Worm (Caenorhabditis elegans) whole organism, L1 larva: ENCODE results near the gene ZC317.6.
A peak's percentile ranks its signal among the peaks of the same experiment; 100 is the strongest.
"Not testable (repeated sequence)": the region's sequence is repeated elsewhere in the genome, so short reads cannot be mapped to it uniquely, and the experiment has no call there.

Source experiments
- C04F5.9 ChIP-seq: sonication (generic microtip); optimal IDR thresholded peaks from 2 replicates; lab custom pipeline; 2016; ENCODE audit warnings: missing genetic modification characterization, missing compliant biosample characterization
- C34B4.2 ChIP-seq: sonication (generic microtip); optimal IDR thresholded peaks from 2 replicates; lab custom pipeline; 2017; ENCODE audit warnings: mild to moderate bottlenecking, missing genetic modification characterization, missing compliant biosample characterization
- F16B12.6 ChIP-seq: fragments of 150-350 bp; optimal IDR thresholded peaks from 2 replicates; lab custom pipeline; 2014; ENCODE audit warnings: missing biosample characterization, missing genetic modification characterization
- Y116A8C.19 ChIP-seq: sonication (generic microtip); optimal IDR thresholded peaks from 2 replicates; lab custom pipeline; 2016; ENCODE audit warnings: missing compliant biosample characterization, missing genetic modification characterization, borderline replicate concordance
- alr-1 ChIP-seq: fragments of 200-800 bp; sonication (Bioruptor generic); optimal IDR thresholded peaks from 2 replicates; lab custom pipeline; 2018; ENCODE audit warnings: borderline replicate concordance, mild to moderate bottlenecking, missing genetic modification characterization, missing compliant biosample characterization
- aly-2 ChIP-seq: fragments of 150-350 bp; optimal IDR thresholded peaks from 2 replicates; lab custom pipeline; 2014; ENCODE audit warnings: missing biosample characterization, missing genetic modification characterization
- ces-1 ChIP-seq: fragments of 150-350 bp; optimal IDR thresholded peaks from 2 replicates; lab custom pipeline; 2014; ENCODE audit warnings: missing biosample characterization, missing genetic modification reagents, missing genetic modification characterization
- dpl-1 ChIP-seq, 3 experiments: fragments of 150-350 bp in 2 of 3; sonication (generic microtip) in 1 of 3; optimal IDR thresholded peaks; 2 replicates each; lab custom pipeline; 2014 to 2017; ENCODE audit warnings: missing biosample characterization in 3 of 3, missing genetic modification characterization in 3 of 3, missing genetic modification reagents in 3 of 3
- efl-1 ChIP-seq, 4 experiments: fragments of 150-350 bp; optimal IDR thresholded peaks in 3 of 4; peaks in 1 of 4; 1 replicate in 1 of 4; 2 replicates in 3 of 4; lab custom pipeline; 2014; ENCODE audit warnings: missing biosample characterization in 2 of 4, missing genetic modification characterization in 2 of 4, missing genetic modification reagents in 2 of 4
- egl-27 ChIP-seq, 2 experiments: fragments of 150-350 bp in 1 of 2; sonication (generic microtip); optimal IDR thresholded peaks; 3 replicates each; lab custom pipeline; 2017 to 2018; ENCODE audit warnings: missing biosample characterization in 2 of 2, missing genetic modification characterization in 2 of 2, missing genetic modification reagents in 2 of 2
- elt-2 ChIP-seq: sonication (generic microtip); optimal IDR thresholded peaks from 2 replicates; lab custom pipeline; 2016; ENCODE audit warnings: missing genetic modification characterization, mild to moderate bottlenecking, inconsistent platforms, missing compliant biosample characterization, missing genetic modification reagents
- elt-3 ChIP-seq, 6 experiments: fragments of 150-350 bp in 1 of 6; sonication (generic microtip); optimal IDR thresholded peaks; 2 replicates each; lab custom pipeline; 2017 to 2018; ENCODE audit warnings: missing biosample characterization in 6 of 6, missing genetic modification characterization in 6 of 6, inconsistent platforms in 1 of 6
- fkh-10 ChIP-seq: sonication (generic microtip); optimal IDR thresholded peaks from 2 replicates; lab custom pipeline; 2017; ENCODE audit warnings: missing biosample characterization, missing genetic modification reagents, missing genetic modification characterization
- irx-1 ChIP-seq: sonication (generic microtip); optimal IDR thresholded peaks from 2 replicates; lab custom pipeline; 2016; ENCODE audit warnings: missing genetic modification characterization, missing compliant biosample characterization
- lin-35 ChIP-seq, 2 experiments: fragments of 150-350 bp; optimal IDR thresholded peaks; 2 replicates each; lab custom pipeline; 2014; ENCODE audit warnings: missing biosample characterization in 2 of 2, missing genetic modification characterization in 2 of 2, missing genetic modification reagents in 2 of 2
- lin-39 ChIP-seq: fragments of 150-350 bp; optimal IDR thresholded peaks from 2 replicates; lab custom pipeline; 2014; ENCODE audit warnings: missing biosample characterization, missing genetic modification reagents, missing genetic modification characterization
- lsy-2 ChIP-seq, 2 experiments: fragments of 150-350 bp; optimal IDR thresholded peaks; 2 replicates each; lab custom pipeline; 2014; ENCODE audit warnings: missing biosample characterization in 2 of 2, missing genetic modification characterization in 2 of 2
- mab-9 ChIP-seq: fragments of 200-800 bp; sonication (Bioruptor generic); IDR thresholded peaks from 2 replicates; pipeline ENCODE4 v1.3.6; 2022; ENCODE audit warnings: missing genetic modification reagents, missing genetic modification characterization, missing compliant biosample characterization
- mep-1 ChIP-seq: fragments of 150-350 bp; optimal IDR thresholded peaks from 2 replicates; lab custom pipeline; 2014; ENCODE audit warnings: missing biosample characterization, missing genetic modification characterization
- nhr-19 ChIP-seq: fragments of 200-800 bp; sonication (Bioruptor generic); conservative IDR thresholded peaks from 2 replicates; pipeline ENCODE4 v1.3.6; 2022; ENCODE audit warnings: missing genetic modification characterization, missing compliant biosample characterization
- nhr-20 ChIP-seq: sonication (generic microtip); optimal IDR thresholded peaks from 2 replicates; lab custom pipeline; 2016; ENCODE audit warnings: mild to moderate bottlenecking, missing genetic modification characterization, missing compliant biosample characterization
- nhr-237 ChIP-seq: fragments of 150-350 bp; optimal IDR thresholded peaks from 2 replicates; lab custom pipeline; 2014; ENCODE audit warnings: missing biosample characterization, missing genetic modification characterization
- nhr-47 ChIP-seq: sonication (generic microtip); optimal IDR thresholded peaks from 2 replicates; lab custom pipeline; 2016; ENCODE audit warnings: mild to moderate bottlenecking, missing genetic modification characterization, moderate library complexity, missing compliant biosample characterization
- nhr-71 ChIP-seq: sonication (generic microtip); optimal IDR thresholded peaks from 2 replicates; lab custom pipeline; 2016; ENCODE audit warnings: mild to moderate bottlenecking, missing genetic modification characterization, moderate library complexity, missing compliant biosample characterization
- nhr-76 ChIP-seq: sonication (generic microtip); optimal IDR thresholded peaks from 2 replicates; lab custom pipeline; 2017; ENCODE audit warnings: missing biosample characterization, missing genetic modification characterization
- nhr-77 ChIP-seq: fragments of 150-350 bp; optimal IDR thresholded peaks from 2 replicates; lab custom pipeline; 2014; ENCODE audit warnings: missing biosample characterization, missing genetic modification characterization
- pqm-1 ChIP-seq: sonication (generic microtip); optimal IDR thresholded peaks from 3 replicates; lab custom pipeline; 2017; ENCODE audit warnings: missing biosample characterization, missing genetic modification characterization
- rnt-1 ChIP-seq: sonication (generic microtip); optimal IDR thresholded peaks from 2 replicates; lab custom pipeline; 2016; ENCODE audit warnings: mild to moderate bottlenecking, missing genetic modification characterization, moderate library complexity, missing compliant biosample characterization
- snu-23 ChIP-seq: sonication (generic microtip); optimal IDR thresholded peaks from 2 replicates; lab custom pipeline; 2016; ENCODE audit warnings: missing genetic modification characterization, missing compliant biosample characterization
- tbx-2 ChIP-seq: sonication (generic microtip); optimal IDR thresholded peaks from 2 replicates; lab custom pipeline; 2016; ENCODE audit warnings: missing genetic modification characterization, missing compliant biosample characterization
- tlp-1 ChIP-seq: fragments of 150-350 bp; optimal IDR thresholded peaks from 2 replicates; lab custom pipeline; 2014; ENCODE audit warnings: missing biosample characterization, missing genetic modification characterization
- unc-62 ChIP-seq: fragments of 150-350 bp; optimal IDR thresholded peaks from 2 replicates; lab custom pipeline; 2014; ENCODE audit warnings: missing biosample characterization, missing genetic modification reagents, missing genetic modification characterization

ZC317.6 gene

DNA sequence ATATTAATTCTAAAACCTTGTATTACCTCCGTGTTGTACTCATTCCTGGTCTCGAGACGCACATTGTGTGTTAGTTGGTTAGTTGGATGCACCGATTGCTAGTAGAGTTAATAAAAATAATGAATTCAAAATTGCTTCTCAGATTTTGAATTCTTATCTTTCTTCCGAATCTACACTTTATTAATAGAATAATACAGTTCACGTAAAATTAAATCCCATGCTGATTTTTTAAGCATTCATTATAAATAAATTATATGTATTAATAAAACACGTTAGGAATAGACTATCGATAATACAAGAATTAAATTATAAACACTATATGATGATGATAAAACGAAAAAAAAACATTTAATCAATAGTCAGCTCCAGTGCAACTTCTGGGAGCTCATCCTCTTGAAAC is at the start of gene ZC317.6:
Gene ZC317.6, minus strand, starts transcription at position 101 of the 400 bp plus-strand sequence.
- TF ChIP-seq C34B4.2 (tag; lab: Kevin White, UChicago); nhr-20; tlp-1 (tag; lab: Kevin White, UChicago): not testable (repeated sequence)

DNA sequence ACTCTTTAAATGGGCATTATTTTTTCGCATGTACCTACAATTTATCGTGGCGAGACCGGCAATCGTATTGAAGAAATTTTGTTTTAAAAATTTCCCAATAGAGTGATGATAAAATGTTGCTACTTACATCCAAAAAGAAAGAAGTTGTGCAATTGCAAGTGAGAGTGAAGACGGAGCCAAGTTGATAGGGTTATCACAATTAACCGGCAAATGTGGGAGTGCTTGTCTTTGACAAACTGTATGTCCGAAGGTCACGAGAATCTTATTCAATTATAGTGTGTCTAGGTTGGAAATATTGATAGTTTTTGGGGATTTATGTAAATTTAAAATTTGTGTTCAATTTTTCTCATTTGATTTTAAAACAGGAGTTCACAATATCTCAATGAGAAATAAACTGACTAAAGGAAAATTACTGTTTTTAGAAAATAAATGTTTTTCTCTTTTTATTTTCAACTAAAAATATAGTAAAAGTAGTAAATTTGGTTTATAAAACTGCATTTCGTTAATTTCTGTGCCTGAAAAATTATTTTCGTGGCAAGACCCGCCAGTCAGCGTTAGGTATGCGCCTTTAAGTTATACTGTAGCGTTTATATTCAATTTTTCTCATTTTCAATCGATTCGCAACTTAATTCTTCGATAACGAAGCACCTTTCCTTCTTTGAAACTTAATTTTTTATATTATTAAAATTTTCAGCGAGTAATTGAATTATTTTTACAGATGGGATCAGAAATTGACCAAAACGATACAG is 45.4 kb upstream of the ZC317.6 start, which contains the start of the genes hpo-15 and mms-19:
Gene hpo-15, minus strand, starts transcription at position 201 of the 749 bp plus-strand sequence.
Gene mms-19, plus strand, starts transcription at position 719 of the 749 bp plus-strand sequence.
- TF ChIP-seq ces-1 (GFP tag; lab: Kevin White, UChicago) = no peak
- peak in 1 of 2 experiments; percentile 1 for TF ChIP-seq lin-35 (GFP tag; optimal IDR thresholded peaks at IDR 0.05; lab: Kevin White, UChicago)
- no peak for TF ChIP-seq snu-23 (GFP tag; lab: Kevin White, UChicago)
- TF ChIP-seq mab-9 (GFP tag; lab: Robert Waterston, UW) = no peak
- TF ChIP-seq elt-3 (tag; optimal IDR thresholded peaks at IDR 0.05; lab: Kevin White, UChicago) = no peak
- no peak for TF ChIP-seq alr-1 (tag; lab: Kevin White, UChicago)
- TF ChIP-seq egl-27 (tag; optimal IDR thresholded peaks at IDR 0.05; lab: Kevin White, UChicago) = no peak
- TF ChIP-seq nhr-71 (tag; lab: Kevin White, UChicago) = no peak
- no peak for TF ChIP-seq efl-1 (optimal IDR thresholded peaks at IDR 0.05; lab: Kevin White, UChicago)
- TF ChIP-seq efl-1 (GFP tag; optimal IDR thresholded peaks at IDR 0.05 in 1 of 2; lab: Kevin White, UChicago) = peak in 1 of 2 experiments; percentile 49
- no peak for TF ChIP-seq lsy-2 (tag; optimal IDR thresholded peaks at IDR 0.05; lab: Kevin White, UChicago)
- peak; percentile 46 for TF ChIP-seq elt-2 (tag; lab: Kevin White, UChicago)
- no peak for TF ChIP-seq rnt-1 (tag; lab: Kevin White, UChicago)

DNA sequence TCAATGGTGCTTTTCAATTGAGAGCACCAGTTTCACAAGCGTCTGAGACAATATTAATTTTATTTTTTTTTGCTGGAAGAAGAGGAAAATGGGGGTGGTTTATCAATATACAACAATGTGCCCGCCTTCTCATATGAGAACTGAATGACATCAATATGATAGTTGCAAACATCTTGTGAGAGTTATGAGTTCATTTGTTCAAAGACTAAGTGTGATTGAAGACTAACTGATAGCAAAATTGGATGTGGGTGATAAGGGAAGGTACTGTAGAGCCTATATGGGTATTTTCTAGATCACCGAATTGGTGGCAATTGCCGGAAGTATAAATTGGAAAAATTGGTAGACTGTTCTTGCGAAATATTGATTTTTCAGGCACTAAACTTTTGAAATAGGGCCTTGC is 44.2 kb upstream of the ZC317.6 start:
- TF ChIP-seq nhr-19 (GFP tag; lab: Robert Waterston, UW) = no peak
- no peak for TF ChIP-seq Y116A8C.19 (tag; lab: Kevin White, UChicago)
- TF ChIP-seq pqm-1 = peak; percentile 75
- TF ChIP-seq elt-2 (tag; lab: Kevin White, UChicago) = peak; percentile 80
- no peak for TF ChIP-seq lsy-2 (tag; optimal IDR thresholded peaks at IDR 0.05; lab: Kevin White, UChicago)
- TF ChIP-seq nhr-237 (tag; lab: Kevin White, UChicago) = no peak
- TF ChIP-seq lin-35 (GFP tag; optimal IDR thresholded peaks at IDR 0.05; lab: Kevin White, UChicago) = peak in 1 of 2 experiments; percentile 0
- no peak for TF ChIP-seq aly-2 (tag; lab: Kevin White, UChicago)
- TF ChIP-seq nhr-47 (tag; lab: Kevin White, UChicago) = no peak
- TF ChIP-seq, all 84 proteins: peak for 3

DNA sequence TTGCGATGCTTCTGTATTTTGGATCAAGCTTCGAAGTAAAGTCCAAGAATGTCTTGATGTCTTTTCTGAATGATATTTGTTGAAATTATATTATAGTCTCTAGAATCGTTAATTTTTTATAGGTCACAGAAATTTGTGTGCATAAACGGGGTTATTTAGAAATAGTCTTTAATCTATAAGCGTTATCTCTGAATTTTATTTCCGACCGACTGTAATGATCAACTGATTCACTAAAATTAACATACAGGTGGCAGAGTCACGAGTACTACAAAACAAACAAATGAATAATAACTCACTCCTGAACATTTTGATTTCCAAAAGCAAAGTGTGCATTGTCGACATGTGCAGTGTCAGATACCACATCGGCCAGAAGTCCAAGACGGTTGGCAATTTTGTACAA is 43.3 kb upstream of the ZC317.6 start:
- TF ChIP-seq lin-35 (GFP tag; optimal IDR thresholded peaks at IDR 0.05; lab: Kevin White, UChicago) = peak in 1 of 2 experiments; percentile 27
- TF ChIP-seq elt-2 (tag; lab: Kevin White, UChicago) = peak; percentile 67
- no peak for TF ChIP-seq C04F5.9

DNA sequence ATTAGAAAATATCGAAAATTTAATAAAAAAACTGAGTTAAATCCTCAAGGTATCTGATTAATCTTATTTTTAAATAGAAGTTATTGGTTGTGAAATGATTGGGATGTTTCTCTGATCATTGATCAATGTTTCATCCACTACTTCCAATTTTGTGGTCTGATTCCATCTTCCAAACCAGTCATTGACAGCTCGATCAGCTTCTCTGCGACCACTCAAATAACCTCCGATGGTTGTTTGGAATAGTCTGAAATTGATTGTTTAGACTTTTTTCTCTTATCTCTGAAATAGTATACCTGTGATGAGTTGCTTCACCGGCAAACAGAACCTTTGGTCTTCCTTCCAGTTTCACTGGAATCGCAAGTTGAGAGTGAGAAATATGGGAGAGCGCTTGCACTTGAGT is 41.6 kb upstream of the ZC317.6 start:
- no peak for TF ChIP-seq F16B12.6
- TF ChIP-seq irx-1 = no peak
- TF ChIP-seq dpl-1 (GFP tag; optimal IDR thresholded peaks at IDR 0.05; lab: Kevin White, UChicago) = no peak
- no peak for TF ChIP-seq unc-62 (GFP tag; lab: Kevin White, UChicago)
- no peak for TF ChIP-seq nhr-76 (tag; lab: Kevin White, UChicago)
- TF ChIP-seq fkh-10 (GFP tag; lab: Kevin White, UChicago) = no peak
- no peak for TF ChIP-seq nhr-77 (tag; lab: Kevin White, UChicago)
- TF ChIP-seq mep-1 (tag; lab: Kevin White, UChicago) = no peak
- TF ChIP-seq tbx-2 (tag; lab: Kevin White, UChicago) = no peak
- no peak for TF ChIP-seq nhr-19 (GFP tag; lab: Robert Waterston, UW)
- no peak for TF ChIP-seq aly-2 (tag; lab: Kevin White, UChicago)
- no peak for TF ChIP-seq nhr-20
- TF ChIP-seq efl-1 (optimal IDR thresholded peaks at IDR 0.05; lab: Kevin White, UChicago) = no peak
- no peak for TF ChIP-seq efl-1 (GFP tag; optimal IDR thresholded peaks at IDR 0.05 in 1 of 2; lab: Kevin White, UChicago)
- TF ChIP-seq lin-39 (tag; lab: Kevin White, UChicago) = no peak
